Worm (Caenorhabditis elegans) whole organism, L3 larva: ENCODE measurements around the gene ZK897.10.

Source experiments
- ceh-9 ChIP-seq: sonication (generic microtip); optimal IDR thresholded peaks from 2 replicates; lab custom pipeline; 2018; ENCODE audit warnings: missing biosample characterization, missing genetic modification characterization
- daf-12 ChIP-seq: fragments of 150-350 bp; optimal IDR thresholded peaks from 2 replicates; lab custom pipeline; 2014; ENCODE audit warnings: missing biosample characterization, missing genetic modification reagents, missing genetic modification characterization
- egl-27 ChIP-seq: sonication (generic microtip); optimal IDR thresholded peaks from 4 replicates; lab custom pipeline; 2017; ENCODE audit warnings: missing biosample characterization, missing genetic modification reagents, missing genetic modification characterization
- elt-1 ChIP-seq: fragments of 150-350 bp; optimal IDR thresholded peaks from 2 replicates; lab custom pipeline; 2014; ENCODE audit warnings: missing biosample characterization, missing genetic modification characterization
- fkh-10 ChIP-seq: sonication (generic microtip); optimal IDR thresholded peaks from 2 replicates; lab custom pipeline; 2017; ENCODE audit warnings: missing biosample characterization, missing genetic modification reagents, missing genetic modification characterization
- jun-1 ChIP-seq: fragments of 150-350 bp; optimal IDR thresholded peaks from 2 replicates; lab custom pipeline; 2014; ENCODE audit warnings: missing biosample characterization, missing genetic modification reagents, missing genetic modification characterization
- nfya-1 ChIP-seq: sonication (generic microtip); optimal IDR thresholded peaks from 2 replicates; lab custom pipeline; 2017; ENCODE audit warnings: missing genetic modification characterization, mild to moderate bottlenecking, missing compliant biosample characterization, antibody characterized with exemption, moderate library complexity; ENCODE audit not compliant: insufficient read depth
- nhr-12 ChIP-seq: fragments of 150-350 bp; optimal IDR thresholded peaks from 2 replicates; lab custom pipeline; 2014; ENCODE audit warnings: missing biosample characterization, missing genetic modification characterization
- nhr-28 ChIP-seq: fragments of 150-350 bp; optimal IDR thresholded peaks from 2 replicates; lab custom pipeline; 2014; ENCODE audit warnings: missing biosample characterization, missing genetic modification characterization
- pha-4 ChIP-seq: fragments of 150-350 bp; optimal IDR thresholded peaks from 2 replicates; lab custom pipeline; 2014; ENCODE audit warnings: missing biosample characterization, missing genetic modification reagents, missing genetic modification characterization
- unc-62 ChIP-seq: fragments of 150-350 bp; sonication (generic microtip); optimal IDR thresholded peaks from 4 replicates; lab custom pipeline; 2014; ENCODE audit warnings: missing biosample characterization, missing genetic modification reagents, missing genetic modification characterization
- zag-1 ChIP-seq: fragments of 150-350 bp; optimal IDR thresholded peaks from 2 replicates; lab custom pipeline; 2014; ENCODE audit warnings: missing biosample characterization, missing genetic modification characterization

ce11 chrIV:12795371-12795936 lies 30.3 kb downstream of the ZK897.10 start:
- TF ChIP-seq daf-12 (tag; lab: Kevin White, UChicago) (no peak), unc-62 (GFP tag; lab: Kevin White, UChicago) (no peak), nhr-12 (tag; lab: Kevin White, UChicago) (no peak), jun-1 (tag; lab: Kevin White, UChicago) (no peak), elt-1 (tag; lab: Kevin White, UChicago) (no peak), nhr-28 (tag; lab: Kevin White, UChicago) (no peak), pha-4 (no peak), egl-27 (no peak), zag-1 (tag; lab: Kevin White, UChicago) (no peak), ceh-9 (tag; lab: Kevin White, UChicago) (no peak), nfya-1 (no peak), fkh-10 (no peak)
